Worm (Caenorhabditis elegans) whole organism, L4 larva: Measurements from ENCODE around the gene gna-1.

Source experiments
- daf-12 ChIP-seq: fragments of 150-350 bp; optimal IDR thresholded peaks from 2 replicates; lab custom pipeline; 2014; ENCODE audit warnings: missing biosample characterization, missing genetic modification reagents, missing genetic modification characterization
- fos-1 ChIP-seq: fragments of 150-350 bp; optimal IDR thresholded peaks from 2 replicates; lab custom pipeline; 2014; ENCODE audit warnings: missing biosample characterization, missing genetic modification characterization
- nhr-11 ChIP-seq: fragments of 150-350 bp; optimal IDR thresholded peaks from 2 replicates; lab custom pipeline; 2014; ENCODE audit warnings: missing biosample characterization, missing genetic modification characterization
- nhr-237 ChIP-seq: sonication (generic microtip); optimal IDR thresholded peaks from 2 replicates; lab custom pipeline; 2017; ENCODE audit warnings: missing biosample characterization, missing genetic modification characterization
- php-3 ChIP-seq: fragments of 200-800 bp; sonication (Bioruptor generic); IDR thresholded peaks from 2 replicates; pipeline ENCODE4 v1.3.6; 2022; ENCODE audit warnings: missing genetic modification reagents, missing genetic modification characterization, missing compliant biosample characterization

ce11 chrV:10320101-10320761, at the start of gene gna-1, which contains the start of gene B0024.13:
- no peak for TF ChIP-seq daf-12 (tag; lab: Kevin White, UChicago)
- no peak for TF ChIP-seq fos-1 (tag; lab: Kevin White, UChicago)
- TF ChIP-seq php-3, result no peak
- TF ChIP-seq nhr-11, result no peak
- TF ChIP-seq nhr-237 (tag; lab: Kevin White, UChicago), result no peak
